Worm (Caenorhabditis elegans) whole organism, L4 larva: ENCODE results near the gene srh-25.

Experiments
- F37D6.2 ChIP-seq: sonication (generic microtip); optimal IDR thresholded peaks from 2 replicates; lab custom pipeline; 2016; ENCODE audit warnings: mild to moderate bottlenecking, missing genetic modification characterization, missing compliant biosample characterization
- F44E2.7 ChIP-seq: fragments of 200-800 bp; sonication (Bioruptor generic); IDR thresholded peaks from 2 replicates; pipeline ENCODE4 v2.1.2; 2022; ENCODE audit warnings: missing genetic modification characterization, missing compliant biosample characterization
- F49E8.2 ChIP-seq: sonication (generic microtip); optimal IDR thresholded peaks from 2 replicates; lab custom pipeline; 2016; ENCODE audit warnings: missing compliant biosample characterization, mild to moderate bottlenecking, missing genetic modification characterization, borderline replicate concordance
- T20F7.1 ChIP-seq: fragments of 200-800 bp; sonication (Bioruptor generic); optimal IDR thresholded peaks from 2 replicates; lab custom pipeline; 2018; ENCODE audit warnings: mild to moderate bottlenecking, missing genetic modification characterization, missing compliant biosample characterization
- Y105C5A.15 ChIP-seq: fragments of 200-800 bp; sonication (Bioruptor generic); IDR thresholded peaks from 2 replicates; pipeline ENCODE4 v1.3.6; 2022; ENCODE audit warnings: missing genetic modification characterization, missing compliant biosample characterization
- Y48G9A.11 ChIP-seq: fragments of 200-800 bp; sonication (Bioruptor generic); IDR thresholded peaks from 2 replicates; pipeline ENCODE4 v1.3.6; 2022; ENCODE audit warnings: missing genetic modification reagents, missing genetic modification characterization, missing compliant biosample characterization
- Y75B8A.6 ChIP-seq: fragments of 200-800 bp; sonication (Bioruptor generic); IDR thresholded peaks from 2 replicates; pipeline ENCODE4 v1.3.6; 2022; ENCODE audit warnings: missing genetic modification reagents, missing genetic modification characterization, missing compliant biosample characterization
- ZK337.2 ChIP-seq: fragments of 200-800 bp; sonication (Bioruptor generic); IDR thresholded peaks from 2 replicates; pipeline ENCODE4 v1.3.6; 2022; ENCODE audit warnings: missing genetic modification reagents, missing genetic modification characterization, missing compliant biosample characterization
- aha-1 ChIP-seq: fragments of 150-350 bp; peaks from one replicate; lab custom pipeline; 2014; ENCODE audit warnings: missing biosample characterization, missing genetic modification characterization
- arid-1 ChIP-seq: fragments of 200-800 bp; sonication (Bioruptor generic); conservative IDR thresholded peaks from 2 replicates; pipeline ENCODE4 v1.3.6; 2022; ENCODE audit warnings: missing genetic modification reagents, missing genetic modification characterization, missing compliant biosample characterization
- ceh-28 ChIP-seq: fragments of 150-350 bp; optimal IDR thresholded peaks from 2 replicates; lab custom pipeline; 2014; ENCODE audit warnings: missing biosample characterization, missing genetic modification reagents, missing genetic modification characterization
- ceh-44 ChIP-seq: fragments of 200-800 bp; sonication (Bioruptor generic); IDR thresholded peaks from 2 replicates; pipeline ENCODE4 v1.3.6; 2022; ENCODE audit warnings: missing genetic modification reagents, missing genetic modification characterization, missing compliant biosample characterization
- ceh-62 ChIP-seq: sonication (generic microtip); optimal IDR thresholded peaks from 2 replicates; lab custom pipeline; 2017; ENCODE audit warnings: missing biosample characterization, missing genetic modification characterization
- ceh-82 ChIP-seq: sonication (generic microtip); optimal IDR thresholded peaks from 2 replicates; lab custom pipeline; 2017; ENCODE audit warnings: missing biosample characterization, missing genetic modification characterization
- daf-12 ChIP-seq: fragments of 150-350 bp; optimal IDR thresholded peaks from 2 replicates; lab custom pipeline; 2014; ENCODE audit warnings: missing biosample characterization, missing genetic modification reagents, missing genetic modification characterization
- dmd-6 ChIP-seq: fragments of 200-800 bp; sonication (Bioruptor generic); IDR thresholded peaks from 2 replicates; pipeline ENCODE4 v1.3.6; 2022; ENCODE audit warnings: missing genetic modification reagents, missing genetic modification characterization, missing compliant biosample characterization
- dpl-1 ChIP-seq: fragments of 150-350 bp; optimal IDR thresholded peaks from 2 replicates; lab custom pipeline; 2014; ENCODE audit warnings: missing biosample characterization, missing genetic modification reagents, missing genetic modification characterization
- dve-1 ChIP-seq: sonication (generic microtip); optimal IDR thresholded peaks from 2 replicates; lab custom pipeline; 2017; ENCODE audit warnings: antibody characterized with exemption, mild to moderate bottlenecking, missing genetic modification characterization, missing compliant biosample characterization; ENCODE audit not compliant: insufficient read depth
- egl-27 ChIP-seq: sonication (generic microtip); optimal IDR thresholded peaks from 3 replicates; lab custom pipeline; 2017; ENCODE audit warnings: missing biosample characterization, missing genetic modification reagents, missing genetic modification characterization
- egl-43 ChIP-seq: fragments of 200-800 bp; sonication (Bioruptor generic); IDR thresholded peaks from 2 replicates; pipeline ENCODE4 v1.3.6; 2022; ENCODE audit warnings: missing genetic modification reagents, missing genetic modification characterization, missing compliant biosample characterization
- gei-8 ChIP-seq: fragments of 200-800 bp; sonication (Bioruptor generic); optimal IDR thresholded peaks from 2 replicates; lab custom pipeline; 2018; ENCODE audit warnings: mild to moderate bottlenecking, missing genetic modification characterization, missing compliant biosample characterization
- hif-1 ChIP-seq, 2 experiments: sonication (generic microtip); optimal IDR thresholded peaks; 2 replicates each; lab custom pipeline; 2016 to 2017; ENCODE audit warnings: missing compliant biosample characterization in 2 of 2, missing genetic modification characterization in 2 of 2, missing genetic modification reagents in 2 of 2, missing genotype in 2 of 2, mild to moderate bottlenecking in 1 of 2
- hlh-30 ChIP-seq: sonication (generic microtip); optimal IDR thresholded peaks from 2 replicates; lab custom pipeline; 2017; ENCODE audit warnings: antibody characterized with exemption, mild to moderate bottlenecking, missing genetic modification characterization, missing compliant biosample characterization; ENCODE audit not compliant: insufficient read depth
- hmg-1.1 ChIP-seq: fragments of 200-800 bp; sonication (Bioruptor generic); IDR thresholded peaks from 2 replicates; pipeline ENCODE4 v1.3.6; 2022; ENCODE audit warnings: missing genetic modification reagents, missing genetic modification characterization, missing compliant biosample characterization
- lin-15B ChIP-seq: fragments of 150-350 bp; sonication (generic microtip); optimal IDR thresholded peaks from 3 replicates; lab custom pipeline; 2014; ENCODE audit warnings: missing biosample characterization, missing genetic modification characterization
- lin-29 ChIP-seq: fragments of 200-800 bp; sonication (Bioruptor generic); IDR thresholded peaks from 2 replicates; pipeline ENCODE4 v1.3.6; 2022; ENCODE audit warnings: missing genetic modification reagents, missing genetic modification characterization, missing compliant biosample characterization
- lin-39 ChIP-seq: fragments of 150-350 bp; optimal IDR thresholded peaks from 2 replicates; lab custom pipeline; 2014; ENCODE audit warnings: missing biosample characterization, missing genetic modification reagents, missing genetic modification characterization
- lir-3 ChIP-seq: sonication (generic microtip); optimal IDR thresholded peaks from 2 replicates; lab custom pipeline; 2016; ENCODE audit warnings: mild to moderate bottlenecking, missing genetic modification characterization, missing compliant biosample characterization
- madf-9 ChIP-seq: fragments of 200-800 bp; sonication (Bioruptor generic); conservative IDR thresholded peaks from 2 replicates; pipeline ENCODE4 v1.3.6; 2022; ENCODE audit warnings: missing genetic modification reagents, missing genetic modification characterization, missing compliant biosample characterization
- mep-1 ChIP-seq: fragments of 150-350 bp; sonication (generic microtip); optimal IDR thresholded peaks from 3 replicates; lab custom pipeline; 2014; ENCODE audit warnings: missing biosample characterization, missing genetic modification characterization
- mes-2 ChIP-seq: sonication (generic microtip); optimal IDR thresholded peaks from 2 replicates; lab custom pipeline; 2016; ENCODE audit warnings: missing genotype, mild to moderate bottlenecking, missing genetic modification characterization, missing compliant biosample characterization; ENCODE audit not compliant: poor library complexity, severe bottlenecking
- mxl-3 ChIP-seq: fragments of 200-800 bp; sonication (Bioruptor generic); optimal IDR thresholded peaks from 2 replicates; lab custom pipeline; 2018; ENCODE audit warnings: mild to moderate bottlenecking, missing genetic modification characterization, missing compliant biosample characterization
- nhr-11 ChIP-seq: fragments of 150-350 bp; optimal IDR thresholded peaks from 2 replicates; lab custom pipeline; 2014; ENCODE audit warnings: missing biosample characterization, missing genetic modification characterization
- nhr-111 ChIP-seq: fragments of 200-800 bp; sonication (Bioruptor generic); optimal IDR thresholded peaks from 2 replicates; lab custom pipeline; 2018; ENCODE audit warnings: mild to moderate bottlenecking, missing genetic modification characterization, missing compliant biosample characterization
- nhr-25 ChIP-seq: sonication (generic microtip); optimal IDR thresholded peaks from 2 replicates; lab custom pipeline; 2017; ENCODE audit warnings: missing genetic modification characterization, mild to moderate bottlenecking, missing compliant biosample characterization, antibody characterized with exemption, moderate library complexity, borderline replicate concordance; ENCODE audit not compliant: insufficient read depth
- nhr-28 ChIP-seq: fragments of 150-350 bp; optimal IDR thresholded peaks from 2 replicates; lab custom pipeline; 2014; ENCODE audit warnings: missing biosample characterization, missing genetic modification characterization
- nhr-48 ChIP-seq: sonication (generic microtip); optimal IDR thresholded peaks from 2 replicates; lab custom pipeline; 2016; ENCODE audit warnings: mild to moderate bottlenecking, missing genetic modification characterization, missing compliant biosample characterization
- nhr-6 ChIP-seq: fragments of 150-350 bp; optimal IDR thresholded peaks from 2 replicates; lab custom pipeline; 2014; ENCODE audit warnings: missing biosample characterization, missing genetic modification characterization
- nhr-76 ChIP-seq: fragments of 150-350 bp; optimal IDR thresholded peaks from 2 replicates; lab custom pipeline; 2014; ENCODE audit warnings: missing biosample characterization, missing genetic modification characterization
- php-3 ChIP-seq: fragments of 200-800 bp; sonication (Bioruptor generic); IDR thresholded peaks from 2 replicates; pipeline ENCODE4 v1.3.6; 2022; ENCODE audit warnings: missing genetic modification reagents, missing genetic modification characterization, missing compliant biosample characterization
- rbr-2 ChIP-seq: sonication (generic microtip); optimal IDR thresholded peaks from 2 replicates; lab custom pipeline; 2016; ENCODE audit warnings: missing genotype, missing genetic modification characterization, missing compliant biosample characterization
- sdz-12 ChIP-seq: fragments of 200-800 bp; sonication (Bioruptor generic); optimal IDR thresholded peaks from 2 replicates; lab custom pipeline; 2018; ENCODE audit warnings: mild to moderate bottlenecking, missing genetic modification characterization, missing compliant biosample characterization
- set-16 ChIP-seq: fragments of 200-800 bp; sonication (Bioruptor generic); IDR thresholded peaks from 2 replicates; pipeline ENCODE4 v1.3.6; 2022; ENCODE audit warnings: missing genetic modification reagents, missing genetic modification characterization, missing compliant biosample characterization
- snpc-1.2 ChIP-seq: fragments of 200-800 bp; sonication (Bioruptor generic); IDR thresholded peaks from 2 replicates; pipeline ENCODE4 v1.3.6; 2022; ENCODE audit warnings: missing genetic modification reagents, missing genetic modification characterization, missing compliant biosample characterization
- snpc-4 ChIP-seq: fragments of 150-350 bp; optimal IDR thresholded peaks from 2 replicates; lab custom pipeline; 2014; ENCODE audit warnings: missing biosample characterization, missing genetic modification characterization
- tag-97 ChIP-seq: fragments of 200-800 bp; sonication (Bioruptor generic); IDR thresholded peaks from 2 replicates; pipeline ENCODE4 v1.3.6; 2022; ENCODE audit warnings: missing genetic modification characterization, missing compliant biosample characterization
- unc-39 ChIP-seq: sonication (generic microtip); optimal IDR thresholded peaks from 2 replicates; lab custom pipeline; 2017; ENCODE audit warnings: missing biosample characterization, missing genetic modification characterization
- unc-62 ChIP-seq, 3 experiments: fragments of 150-350 bp in 1 of 3; sonication (generic microtip); optimal IDR thresholded peaks in 2 of 3; peaks in 1 of 3; 1 replicate in 1 of 3; 2 replicates in 2 of 3; lab custom pipeline; 2014 to 2017; ENCODE audit warnings: missing biosample characterization in 3 of 3, missing genetic modification characterization in 3 of 3, missing genetic modification reagents in 3 of 3, missing genotype in 1 of 3
- vab-7 ChIP-seq: fragments of 200-800 bp; sonication (Bioruptor generic); IDR thresholded peaks from 2 replicates; pipeline ENCODE4 v1.3.6; 2022; ENCODE audit warnings: missing genetic modification reagents, missing genetic modification characterization, missing compliant biosample characterization
- ztf-11 ChIP-seq: fragments of 150-350 bp; optimal IDR thresholded peaks from 2 replicates; lab custom pipeline; 2014; ENCODE audit warnings: missing biosample characterization, missing genetic modification characterization
- ztf-7 ChIP-seq: fragments of 150-350 bp; optimal IDR thresholded peaks from 2 replicates; lab custom pipeline; 2014; ENCODE audit warnings: missing biosample characterization, missing genetic modification characterization

The srh-25 gene

DNA sequence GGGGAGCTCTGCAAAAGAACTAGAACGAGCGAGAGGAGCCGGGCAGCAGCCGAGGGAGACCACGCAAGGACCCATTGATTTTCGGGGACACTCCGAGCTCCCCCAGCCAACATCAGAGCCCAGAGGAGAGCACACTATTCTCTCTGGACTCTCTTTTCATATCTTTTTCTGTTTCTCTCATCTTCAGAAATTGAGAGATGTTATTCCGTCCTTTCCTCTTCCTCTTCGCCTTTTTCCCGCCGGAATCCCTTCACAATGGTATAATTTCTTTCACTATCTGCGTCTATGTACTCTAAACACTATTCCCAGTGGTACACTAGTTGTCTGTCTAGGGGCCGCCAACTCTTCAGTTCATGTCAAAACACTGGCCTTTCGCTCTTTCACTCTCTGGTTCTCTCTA, 31.8 kb upstream of the srh-25 start:
- no peak for TF ChIP-seq ceh-62 (tag; lab: Kevin White, UChicago)
- TF ChIP-seq php-3 (GFP tag; lab: Robert Waterston, UW) = no peak
- TF ChIP-seq daf-12 (tag; lab: Kevin White, UChicago) = no peak
- no peak for TF ChIP-seq F49E8.2 (tag; lab: Kevin White, UChicago)
- TF ChIP-seq ZK337.2 (GFP tag; lab: Robert Waterston, UW) = no peak
- no peak for TF ChIP-seq Y105C5A.15
- peak in 1 of 2 experiments; percentile 50 for TF ChIP-seq unc-62 (GFP tag; optimal IDR thresholded peaks at IDR 0.05 in 1 of 2; lab: Kevin White, UChicago)
- TF ChIP-seq unc-62 (tag; optimal IDR thresholded peaks at IDR 0.05; lab: Kevin White, UChicago) = no peak
- peak; percentile 85 for TF ChIP-seq hmg-1.1 (GFP tag; lab: Robert Waterston, UW)
- TF ChIP-seq hif-1 (tag; optimal IDR thresholded peaks at IDR 0.05; lab: Kevin White, UChicago) = peak in 1 of 2 experiments; percentile 61
- TF ChIP-seq ztf-7 = no peak
- TF ChIP-seq unc-39 = no peak
- peak; percentile 60 for TF ChIP-seq dmd-6 (GFP tag; lab: Robert Waterston, UW)
- peak; percentile 42 for TF ChIP-seq dve-1 (tag; lab: Kevin White, UChicago)
- no peak for TF ChIP-seq arid-1 (GFP tag; lab: Robert Waterston, UW)
- TF ChIP-seq sdz-12 (GFP tag; lab: Kevin White, UChicago) = no peak
- TF ChIP-seq lin-15B (tag; lab: Kevin White, UChicago) = no peak
- TF ChIP-seq hlh-30 (tag; lab: Kevin White, UChicago) = peak; percentile 37
- peak; percentile 50 for TF ChIP-seq nhr-6 (tag; lab: Kevin White, UChicago)
- peak; percentile 95 for TF ChIP-seq set-16
- TF ChIP-seq lir-3 = no peak
- TF ChIP-seq aha-1 (tag; lab: Kevin White, UChicago) = no peak
- peak; percentile 34 for TF ChIP-seq T20F7.1 (GFP tag; lab: Kevin White, UChicago)
- peak; percentile 42 for TF ChIP-seq nhr-28 (tag; lab: Kevin White, UChicago)
- TF ChIP-seq ztf-11 (tag; lab: Kevin White, UChicago) = no peak
- TF ChIP-seq ceh-44 (GFP tag; lab: Robert Waterston, UW) = no peak
- peak; percentile 92 for TF ChIP-seq rbr-2
- TF ChIP-seq tag-97 = no peak
- TF ChIP-seq nhr-76 (tag; lab: Kevin White, UChicago) = no peak
- TF ChIP-seq dpl-1 (GFP tag; lab: Kevin White, UChicago) = peak; percentile 57
- TF ChIP-seq egl-43 = peak; percentile 71
- TF ChIP-seq ceh-28 (tag; lab: Kevin White, UChicago) = peak; percentile 31
- TF ChIP-seq lin-39 = no peak
- TF ChIP-seq lin-29 (GFP tag; lab: Robert Waterston, UW) = no peak
- TF ChIP-seq egl-27 (tag; lab: Kevin White, UChicago) = no peak
- TF ChIP-seq vab-7 (GFP tag; lab: Robert Waterston, UW) = 0 out of 2 replicates have a peak, but pooled peaks have one; percentile 38
- TF ChIP-seq Y75B8A.6 (GFP tag; lab: Robert Waterston, UW) = 0 out of 2 replicates have a peak, but pooled peaks have one; percentile 29
- no peak for TF ChIP-seq madf-9
- TF ChIP-seq gei-8 (GFP tag; lab: Kevin White, UChicago) = no peak
- peak; percentile 76 for TF ChIP-seq mep-1 (tag; lab: Kevin White, UChicago)
- peak; percentile 40 for TF ChIP-seq mxl-3
- TF ChIP-seq F44E2.7 (GFP tag; lab: Robert Waterston, UW) = no peak
- no peak for TF ChIP-seq nhr-111 (GFP tag; lab: Kevin White, UChicago)
- TF ChIP-seq Y48G9A.11 = no peak
- peak; percentile 46 for TF ChIP-seq nhr-48
- no peak for TF ChIP-seq snpc-4
- peak; percentile 80 for TF ChIP-seq nhr-11
- no peak for TF ChIP-seq snpc-1.2
- no peak for TF ChIP-seq nhr-25 (tag; lab: Kevin White, UChicago)
- TF ChIP-seq ceh-82 (tag; lab: Kevin White, UChicago) = no peak
- peak; percentile 39 for TF ChIP-seq mes-2 (tag; lab: Kevin White, UChicago)
- TF ChIP-seq F37D6.2 (tag; lab: Kevin White, UChicago) = peak; percentile 67
